Worm (Caenorhabditis elegans) whole organism, dauer: ENCODE data around the gene F47B8.18.
"Not testable (repeated sequence)": the region's sequence is repeated elsewhere in the genome, so short reads cannot be mapped to it uniquely, and the experiment has no call there.

Experiments
- unc-62 ChIP-seq: sonication (generic microtip); optimal IDR thresholded peaks from 2 replicates; lab custom pipeline; 2017; ENCODE audit warnings: missing biosample characterization, missing genetic modification reagents, missing genetic modification characterization

The F47B8.18 gene

ce11 chrV:14312695-14313094, 12.6 kb downstream of the F47B8.18 start, which contains the start of gene F14D7.8:
Gene F14D7.8, minus strand, starts transcription at chrV:14312795.
- no peak for TF ChIP-seq unc-62 (GFP tag; lab: Kevin White, UChicago)

- TF ChIP-seq unc-62 (GFP tag; lab: Kevin White, UChicago): no peak
These were observed 14.1 kb downstream of the F47B8.18 start, which contains the start of gene ddn-3 for ce11 chrV:14311115-14311514. Gene ddn-3, minus strand, starts transcription at chrV:14311215.

- not testable (repeated sequence) for TF ChIP-seq unc-62 (GFP tag; lab: Kevin White, UChicago)
These were observed 15.6 kb downstream of the F47B8.18 start, which contains the start of gene F14D7.14 for ce11 chrV:14309632-14310031. Gene F14D7.14, plus strand, starts transcription at chrV:14309932.

ce11 chrV:14308164-14308563, 17.1 kb downstream of the F47B8.18 start, which contains the start of gene spig-5:
Gene spig-5, plus strand, starts transcription at chrV:14308464.
- TF ChIP-seq unc-62 (GFP tag; lab: Kevin White, UChicago): not testable (repeated sequence)

ce11 chrV:14306771-14307170, 18.5 kb downstream of the F47B8.18 start, which contains the start of gene spig-4:
Gene spig-4, minus strand, starts transcription at chrV:14306871.
- not testable (repeated sequence) for TF ChIP-seq unc-62 (GFP tag; lab: Kevin White, UChicago)

ce11 chrV:14301076-14301475, 24.2 kb downstream of the F47B8.18 start, which contains the start of gene F14D7.6:
Gene F14D7.6, plus strand, starts transcription at chrV:14301413.
- no peak for TF ChIP-seq unc-62 (GFP tag; lab: Kevin White, UChicago)

ce11 chrV:14299569-14300064, 25.6 kb downstream of the F47B8.18 start, which contains the start of the genes spig-3 and F14D7.12:
Gene spig-3, minus strand, starts transcription at chrV:14299669.
Gene F14D7.12, plus strand, starts transcription at chrV:14300014.
- TF ChIP-seq unc-62 (GFP tag; lab: Kevin White, UChicago): no peak

- no peak for TF ChIP-seq unc-62 (GFP tag; lab: Kevin White, UChicago)
These were observed 28.8 kb downstream of the F47B8.18 start, which contains the start of gene F14D7.3 for ce11 chrV:14296499-14296898. Gene F14D7.3, plus strand, starts transcription at chrV:14296799.

- no peak for TF ChIP-seq unc-62 (GFP tag; lab: Kevin White, UChicago)
These were observed 30.9 kb downstream of the F47B8.18 start, which contains the start of gene F14D7.9 for ce11 chrV:14294396-14294795. Gene F14D7.9, plus strand, starts transcription at chrV:14294696.

ce11 chrV:14293667-14294194, 31.5 kb downstream of the F47B8.18 start, which contains the start of gene F14D7.2:
Gene F14D7.2, minus strand, starts transcription at chrV:14293717.
- TF ChIP-seq unc-62 (GFP tag; lab: Kevin White, UChicago): no peak

ce11 chrV:14290636-14291035, 34.6 kb downstream of the F47B8.18 start, which contains the start of gene F14D7.18:
Gene F14D7.18, minus strand, starts transcription at chrV:14290736.
- no peak for TF ChIP-seq unc-62 (GFP tag; lab: Kevin White, UChicago)

ce11 chrV:14289363-14289762, 35.9 kb downstream of the F47B8.18 start, which contains the start of gene F14D7.1:
Gene F14D7.1, minus strand, starts transcription at chrV:14289463.
- TF ChIP-seq unc-62 (GFP tag; lab: Kevin White, UChicago): no peak

ce11 chrV:14285803-14286202, 39.5 kb downstream of the F47B8.18 start, which contains the start of gene F40G12.11:
Gene F40G12.11, plus strand, starts transcription at chrV:14286171.
- TF ChIP-seq unc-62 (GFP tag; lab: Kevin White, UChicago): no peak

ce11 chrV:14283241-14283640, 42.0 kb downstream of the F47B8.18 start, which contains the start of gene F40G12.10:
Gene F40G12.10, plus strand, starts transcription at chrV:14283541.
- no peak for TF ChIP-seq unc-62 (GFP tag; lab: Kevin White, UChicago)

ce11 chrV:14282222-14282709, 43.0 kb downstream of the F47B8.18 start, which contains the start of the genes srt-74 and F40G12.9:
Gene srt-74, minus strand, starts transcription at chrV:14282322.
Gene F40G12.9, plus strand, starts transcription at chrV:14282659.
- TF ChIP-seq unc-62 (GFP tag; lab: Kevin White, UChicago): no peak

- TF ChIP-seq unc-62 (GFP tag; lab: Kevin White, UChicago): no peak
These were observed 45.5 kb downstream of the F47B8.18 start, which contains the start of gene srt-33 for ce11 chrV:14279777-14280176. Gene srt-33, minus strand, starts transcription at chrV:14279877.
